Worm (Caenorhabditis elegans): ENCODE results near the gene ipla-3.

The ipla-3 gene

DNA sequence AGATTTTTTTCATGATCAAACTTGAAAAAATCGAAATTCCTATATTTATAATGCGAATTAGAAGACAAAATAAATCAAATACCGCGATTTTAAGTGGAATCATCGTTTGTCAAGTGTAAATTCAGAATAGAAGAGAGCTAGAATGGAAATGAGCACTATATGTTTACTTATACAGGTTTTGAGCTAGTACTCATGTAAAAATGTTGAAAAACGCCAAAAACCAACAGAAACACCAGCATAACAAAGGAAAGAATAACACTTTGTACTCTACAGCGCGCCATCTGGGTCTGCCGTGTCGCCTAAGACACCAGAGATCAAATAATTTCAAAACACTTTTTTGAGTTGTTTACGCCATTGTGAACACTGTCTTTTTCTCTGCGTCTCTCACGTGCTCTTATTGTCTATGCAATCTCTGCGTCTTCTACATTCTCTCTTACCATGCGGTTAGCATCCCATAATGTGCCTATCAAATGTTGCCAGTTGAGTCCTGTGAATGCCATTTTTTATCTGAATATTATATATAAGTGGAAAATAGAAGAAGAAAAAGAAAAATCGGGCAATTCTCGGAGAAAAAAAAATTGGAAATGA lies at the start of gene ipla-3:
ipla-3 (minus strand) TSS at position 510 of the 588 bp plus-strand sequence.
- TF ChIP-seq nhr-77 (tag; optimal IDR thresholded peaks at IDR 0.05) (peak; percentile 91), egl-43 (GFP tag; IDR thresholded peaks at IDR 0.05) (0 out of 2 replicates have a peak, but pooled peaks have one; percentile 26), mdl-1 (tag; optimal IDR thresholded peaks at IDR 0.05) (peak; percentile 74 to 93), lim-7 (GFP tag; IDR thresholded peaks at IDR 0.05) (no peak), zip-2 (tag; optimal IDR thresholded peaks at IDR 0.05) (no peak), hmg-1.1 (GFP tag; IDR thresholded peaks at IDR 0.05) (peak; percentile 71), nhr-6 (tag; optimal IDR thresholded peaks at IDR 0.05) (peak; percentile 95), aha-1 (tag) (peak; percentile 14), hlh-30 (tag; optimal IDR thresholded peaks at IDR 0.05; ENCODE audit: insufficient read depth) (peak; percentile 88), mep-1 (tag; optimal IDR thresholded peaks at IDR 0.05) (peak; percentile 69), unc-62 (GFP tag; optimal IDR thresholded peaks at IDR 0.05 in 1 of 2) (peak in 1 of 2 experiments; percentile 84), unc-62 (tag; optimal IDR thresholded peaks at IDR 0.05) (no peak), tra-1 (GFP tag; IDR thresholded peaks at IDR 0.05) (0 out of 2 replicates have a peak, but pooled peaks have one; percentile 37), dve-1 (tag; optimal IDR thresholded peaks at IDR 0.05; ENCODE audit: insufficient read depth) (peak; percentile 96), php-3 (GFP tag; IDR thresholded peaks at IDR 0.05) (peak; percentile 72), F37D6.2 (tag; optimal IDR thresholded peaks at IDR 0.05) (no peak), nhr-28 (tag; optimal IDR thresholded peaks at IDR 0.05) (peak; percentile 84), mes-2 (tag; optimal IDR thresholded peaks at IDR 0.05; ENCODE audit: poor library complexity, severe bottlenecking) (peak; percentile 59), lin-38 (GFP tag; IDR thresholded peaks at IDR 0.05) (peak; percentile 54), lin-1 (GFP tag; IDR thresholded peaks at IDR 0.05) (peak; percentile 58; the same call in 1 of the 2 replicates), jun-1 (tag; optimal IDR thresholded peaks at IDR 0.05) (peak; percentile 50), zfp-3 (GFP tag; conservative IDR thresholded peaks at IDR 0.05) (peak; percentile 65; the same call in 1 of the 2 replicates), F44E2.7 (GFP tag; IDR thresholded peaks at IDR 0.05) (no peak), dmd-8 (GFP tag; IDR thresholded peaks at IDR 0.05) (no peak), mxl-2 (GFP tag; conservative IDR thresholded peaks at IDR 0.05) (0 out of 2 replicates have a peak, but pooled peaks have one; percentile 20), daf-16 (GFP tag; optimal IDR thresholded peaks at IDR 0.05) (peak; percentile 77 to 97), daf-16 (tag; optimal IDR thresholded peaks at IDR 0.05) (peak; percentile 99), nhr-11 (tag; optimal IDR thresholded peaks at IDR 0.05) (peak; percentile 22), sdz-12 (GFP tag; optimal IDR thresholded peaks at IDR 0.05) (no peak), fkh-10 (GFP tag; optimal IDR thresholded peaks at IDR 0.05) (peak; percentile 85), ceh-32 (tag; optimal IDR thresholded peaks at IDR 0.05; ENCODE audit: poor library complexity) (no peak), F26F4.8 (GFP tag; conservative IDR thresholded peaks at IDR 0.05) (no peak), hlh-11 (tag; optimal IDR thresholded peaks at IDR 0.05) (peak; percentile 95), nhr-102 (tag; optimal IDR thresholded peaks at IDR 0.05) (peak; percentile 71), dmd-6 (GFP tag; IDR thresholded peaks at IDR 0.05) (peak; percentile 97), zfp-2 (tag; optimal IDR thresholded peaks at IDR 0.05) (no peak), spr-1 (tag; optimal IDR thresholded peaks at IDR 0.05) (peak; percentile 38), nhr-10 (tag; optimal IDR thresholded peaks at IDR 0.05) (peak; percentile 12), pqm-1 (tag; optimal IDR thresholded peaks at IDR 0.05) (peak; percentile 81), T26A8.4 (GFP tag; IDR thresholded peaks at IDR 0.05) (peak; percentile 70; the same call in 1 of the 2 replicates), duxl-1 (tag; optimal IDR thresholded peaks at IDR 0.05; ENCODE audit: poor library complexity) (peak; percentile 3), pha-4 (GFP tag; IDR thresholded peaks at IDR 0.05) (peak; percentile 79), pha-4 (tag; optimal IDR thresholded peaks at IDR 0.05) (peak; percentile 76), cey-2 (tag; optimal IDR thresholded peaks at IDR 0.05; ENCODE audit: borderline replicate concordance, insufficient read depth) (no peak), ceh-62 (tag; optimal IDR thresholded peaks at IDR 0.05) (no peak), saeg-2 (GFP tag; IDR thresholded peaks at IDR 0.05) (no peak), ceh-20 (GFP tag; IDR thresholded peaks at IDR 0.05) (peak; percentile 26; the same call in 1 of the 2 replicates), lsy-2 (tag; optimal IDR thresholded peaks at IDR 0.05) (peak in 1 of 2 experiments; percentile 53), hif-1 (tag; optimal IDR thresholded peaks at IDR 0.05) (peak in 1 of 2 experiments; percentile 48), mxl-3 (GFP tag; optimal IDR thresholded peaks at IDR 0.05) (peak; percentile 84)
